Worm (Caenorhabditis elegans) whole organism, L4 larva: ENCODE data around the gene srw-77.
A peak's percentile ranks its signal among the peaks of the same experiment; 100 is the strongest.

ENCODE experiments used
- F26F4.8 ChIP-seq: fragments of 200-800 bp; sonication (Bioruptor generic); conservative IDR thresholded peaks from 2 replicates; pipeline ENCODE4 v1.3.6; 2022; ENCODE audit warnings: missing genetic modification characterization, missing compliant biosample characterization
- R02D3.7 ChIP-seq: fragments of 150-350 bp; sonication (generic microtip); optimal IDR thresholded peaks from 3 replicates; lab custom pipeline; 2014; ENCODE audit warnings: missing biosample characterization, missing genetic modification characterization
- Y5F2A.4 ChIP-seq: fragments of 200-800 bp; sonication (Bioruptor generic); optimal IDR thresholded peaks from 2 replicates; lab custom pipeline; 2018; ENCODE audit warnings: mild to moderate bottlenecking, missing genetic modification characterization, missing compliant biosample characterization
- Y75B8A.6 ChIP-seq: fragments of 200-800 bp; sonication (Bioruptor generic); IDR thresholded peaks from 2 replicates; pipeline ENCODE4 v1.3.6; 2022; ENCODE audit warnings: missing genetic modification reagents, missing genetic modification characterization, missing compliant biosample characterization
- aha-1 ChIP-seq: fragments of 150-350 bp; peaks from one replicate; lab custom pipeline; 2014; ENCODE audit warnings: missing biosample characterization, missing genetic modification characterization
- attf-4 ChIP-seq: sonication (generic microtip); optimal IDR thresholded peaks from 3 replicates; lab custom pipeline; 2017; ENCODE audit warnings: missing biosample characterization, missing genetic modification characterization
- ceh-44 ChIP-seq: fragments of 200-800 bp; sonication (Bioruptor generic); IDR thresholded peaks from 2 replicates; pipeline ENCODE4 v1.3.6; 2022; ENCODE audit warnings: missing genetic modification reagents, missing genetic modification characterization, missing compliant biosample characterization
- ceh-62 ChIP-seq: sonication (generic microtip); optimal IDR thresholded peaks from 2 replicates; lab custom pipeline; 2017; ENCODE audit warnings: missing biosample characterization, missing genetic modification characterization
- ceh-82 ChIP-seq: sonication (generic microtip); optimal IDR thresholded peaks from 2 replicates; lab custom pipeline; 2017; ENCODE audit warnings: missing biosample characterization, missing genetic modification characterization
- daf-12 ChIP-seq: fragments of 150-350 bp; optimal IDR thresholded peaks from 2 replicates; lab custom pipeline; 2014; ENCODE audit warnings: missing biosample characterization, missing genetic modification reagents, missing genetic modification characterization
- daf-19 ChIP-seq: fragments of 200-800 bp; sonication (Bioruptor generic); conservative IDR thresholded peaks from 2 replicates; pipeline ENCODE4 v1.3.6; 2022; ENCODE audit warnings: missing genetic modification characterization, missing compliant biosample characterization
- daf-8 ChIP-seq: fragments of 200-800 bp; sonication (Bioruptor generic); IDR thresholded peaks from 2 replicates; pipeline ENCODE4 v1.3.6; 2022; ENCODE audit warnings: missing genetic modification characterization, missing compliant biosample characterization
- lin-15B ChIP-seq: fragments of 150-350 bp; sonication (generic microtip); optimal IDR thresholded peaks from 3 replicates; lab custom pipeline; 2014; ENCODE audit warnings: missing biosample characterization, missing genetic modification characterization
- lin-39 ChIP-seq: fragments of 150-350 bp; optimal IDR thresholded peaks from 2 replicates; lab custom pipeline; 2014; ENCODE audit warnings: missing biosample characterization, missing genetic modification reagents, missing genetic modification characterization
- nhr-10 ChIP-seq: fragments of 150-350 bp; optimal IDR thresholded peaks from 2 replicates; lab custom pipeline; 2014; ENCODE audit warnings: missing biosample characterization, missing genetic modification characterization
- nhr-25 ChIP-seq: sonication (generic microtip); optimal IDR thresholded peaks from 2 replicates; lab custom pipeline; 2017; ENCODE audit warnings: missing genetic modification characterization, mild to moderate bottlenecking, missing compliant biosample characterization, antibody characterized with exemption, moderate library complexity, borderline replicate concordance; ENCODE audit not compliant: insufficient read depth
- nhr-48 ChIP-seq: sonication (generic microtip); optimal IDR thresholded peaks from 2 replicates; lab custom pipeline; 2016; ENCODE audit warnings: mild to moderate bottlenecking, missing genetic modification characterization, missing compliant biosample characterization
- nhr-6 ChIP-seq: fragments of 150-350 bp; optimal IDR thresholded peaks from 2 replicates; lab custom pipeline; 2014; ENCODE audit warnings: missing biosample characterization, missing genetic modification characterization
- php-3 ChIP-seq: fragments of 200-800 bp; sonication (Bioruptor generic); IDR thresholded peaks from 2 replicates; pipeline ENCODE4 v1.3.6; 2022; ENCODE audit warnings: missing genetic modification reagents, missing genetic modification characterization, missing compliant biosample characterization
- snpc-1.2 ChIP-seq: fragments of 200-800 bp; sonication (Bioruptor generic); IDR thresholded peaks from 2 replicates; pipeline ENCODE4 v1.3.6; 2022; ENCODE audit warnings: missing genetic modification reagents, missing genetic modification characterization, missing compliant biosample characterization
- spr-1 ChIP-seq: sonication (generic microtip); optimal IDR thresholded peaks from 2 replicates; lab custom pipeline; 2016; ENCODE audit warnings: mild to moderate bottlenecking, missing genetic modification characterization, missing compliant biosample characterization
- tra-1 ChIP-seq: fragments of 200-800 bp; sonication (Bioruptor generic); IDR thresholded peaks from 2 replicates; pipeline ENCODE4 v1.3.6; 2022; ENCODE audit warnings: missing genetic modification reagents, missing genetic modification characterization, missing compliant biosample characterization
- unc-130 ChIP-seq: sonication (generic microtip); optimal IDR thresholded peaks from 2 replicates; lab custom pipeline; 2016; ENCODE audit warnings: missing genetic modification reagents, missing genetic modification characterization, missing compliant biosample characterization
- unc-62 ChIP-seq, 3 experiments: fragments of 150-350 bp in 1 of 3; sonication (generic microtip); optimal IDR thresholded peaks in 2 of 3; peaks in 1 of 3; 1 replicate in 1 of 3; 2 replicates in 2 of 3; lab custom pipeline; 2014 to 2017; ENCODE audit warnings: missing biosample characterization in 3 of 3, missing genetic modification characterization in 3 of 3, missing genetic modification reagents in 3 of 3, missing genotype in 1 of 3
- vab-7 ChIP-seq: fragments of 200-800 bp; sonication (Bioruptor generic); IDR thresholded peaks from 2 replicates; pipeline ENCODE4 v1.3.6; 2022; ENCODE audit warnings: missing genetic modification reagents, missing genetic modification characterization, missing compliant biosample characterization
- zfp-3 ChIP-seq: fragments of 200-800 bp; sonication (Bioruptor generic); conservative IDR thresholded peaks from 2 replicates; pipeline ENCODE4 v1.3.6; 2022; ENCODE audit warnings: missing genetic modification reagents, missing genetic modification characterization, missing compliant biosample characterization
- zip-11 ChIP-seq: fragments of 200-800 bp; sonication (Bioruptor generic); IDR thresholded peaks from 2 replicates; pipeline ENCODE4 v1.3.6; 2022; ENCODE audit warnings: missing genetic modification characterization, missing compliant biosample characterization

The srw-77 gene

DNA sequence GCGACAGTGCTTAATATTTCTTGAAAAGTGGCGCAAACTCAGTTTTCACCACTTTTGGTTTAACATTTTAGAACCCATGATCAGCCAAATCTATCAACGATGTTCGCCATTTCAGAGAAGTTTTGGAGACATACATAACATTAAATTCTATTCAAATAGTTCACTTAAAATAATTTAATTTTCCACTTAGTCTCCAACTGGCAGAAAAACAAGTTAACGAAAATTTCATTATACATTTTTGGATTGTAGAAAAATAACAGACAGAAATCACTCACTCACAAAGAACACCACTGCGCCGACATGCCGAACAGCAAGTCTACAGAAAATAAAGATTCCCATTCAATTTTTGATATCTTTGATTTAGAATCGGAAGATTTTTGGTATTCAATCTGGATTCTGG lies 36.5 kb upstream of the srw-77 start, which contains the start of gene srw-44:
Gene srw-44 (plus strand): TSS at position 301 of the 400 bp plus-strand sequence.
- TF ChIP-seq nhr-48 (tag; lab: Kevin White, UChicago) (no peak), zip-11 (GFP tag; lab: Robert Waterston, UW) (no peak), unc-62 (GFP tag; optimal IDR thresholded peaks at IDR 0.05 in 1 of 2; lab: Kevin White, UChicago) (peak in 1 of 2 experiments; percentile 58), unc-62 (tag; optimal IDR thresholded peaks at IDR 0.05; lab: Kevin White, UChicago) (no peak), daf-8 (GFP tag; lab: Robert Waterston, UW) (no peak), zfp-3 (GFP tag; lab: Robert Waterston, UW) (no peak)

DNA sequence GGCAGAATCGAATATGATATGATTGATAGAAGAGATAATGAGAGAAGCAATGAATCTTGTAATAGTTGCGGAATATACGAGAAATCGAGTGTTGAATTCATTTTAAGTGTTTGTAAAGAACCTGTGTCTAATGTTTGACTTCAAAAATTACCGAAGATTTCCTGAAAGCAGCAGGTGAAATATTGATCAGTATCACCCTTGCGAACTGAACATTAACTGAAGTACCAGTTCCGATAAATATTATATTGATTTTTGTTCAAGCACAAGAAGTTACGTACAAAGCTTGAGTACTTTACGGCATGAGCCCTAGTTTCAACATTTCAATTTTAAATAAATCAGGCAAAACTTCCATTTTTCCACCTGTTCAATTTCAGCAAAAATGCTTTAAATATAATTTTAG lies 35.8 kb upstream of the srw-77 start, which contains the start of gene srz-103:
Gene srz-103 (minus strand): TSS at position 101 of the 400 bp plus-strand sequence.
- no peak for TF ChIP-seq spr-1 (tag; lab: Kevin White, UChicago)
- no peak for TF ChIP-seq php-3 (GFP tag; lab: Robert Waterston, UW)
- TF ChIP-seq daf-12 (tag; lab: Kevin White, UChicago) = no peak
- TF ChIP-seq lin-15B (tag; lab: Kevin White, UChicago) = no peak

DNA sequence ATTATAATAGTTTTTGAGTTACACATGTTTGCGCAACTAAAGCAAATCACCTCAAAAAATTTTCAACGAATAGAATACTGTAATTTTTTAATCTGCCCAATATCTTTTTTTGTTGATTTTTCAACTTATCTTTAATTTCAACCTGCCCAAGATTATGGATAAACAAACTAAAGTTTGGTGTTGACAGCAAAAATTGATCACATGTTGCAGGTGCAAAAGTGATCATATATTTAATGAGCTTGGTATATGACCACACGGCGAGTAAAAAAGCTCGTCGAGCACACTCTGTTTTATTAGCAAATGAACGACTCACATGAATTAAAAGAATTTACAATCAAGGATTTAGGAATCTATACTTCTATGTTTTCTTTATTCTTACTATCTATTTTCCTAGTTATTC lies 32.1 kb upstream of the srw-77 start, which contains the start of gene srz-1:
Gene srz-1 (plus strand): TSS at position 301 of the 400 bp plus-strand sequence.
- TF ChIP-seq ceh-62 (tag; lab: Kevin White, UChicago) (no peak), ceh-82 (tag; lab: Kevin White, UChicago) (no peak), vab-7 (GFP tag; lab: Robert Waterston, UW) (no peak), attf-4 (tag; lab: Kevin White, UChicago) (no peak), daf-19 (GFP tag; lab: Robert Waterston, UW) (no peak), Y5F2A.4 (no peak), R02D3.7 (tag; lab: Kevin White, UChicago) (no peak)

DNA sequence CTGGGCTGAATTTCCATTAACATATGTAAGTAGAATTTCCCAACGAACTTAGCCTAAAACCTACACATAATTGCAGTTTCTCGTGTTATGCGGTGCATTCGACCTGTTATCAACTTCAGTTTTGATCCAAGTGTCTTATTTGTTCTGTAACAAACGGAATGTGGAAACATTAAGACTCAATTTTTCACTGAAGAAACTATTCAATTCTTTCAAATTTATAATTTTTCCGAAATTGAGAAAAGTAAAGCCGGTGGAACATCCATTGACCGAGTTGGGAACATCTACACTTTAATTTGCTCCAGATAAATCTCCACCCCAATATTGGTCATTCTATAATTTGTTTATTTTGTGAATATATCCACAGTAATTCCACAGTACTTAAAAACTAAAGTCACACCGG lies 30.9 kb upstream of the srw-77 start:
- TF ChIP-seq unc-62 (GFP tag; optimal IDR thresholded peaks at IDR 0.05 in 1 of 2; lab: Kevin White, UChicago) (peak in 1 of 2 experiments; percentile 80), unc-62 (tag; optimal IDR thresholded peaks at IDR 0.05; lab: Kevin White, UChicago) (no peak), lin-39 (no peak), snpc-1.2 (no peak), aha-1 (tag; lab: Kevin White, UChicago) (peak; percentile 91)

DNA sequence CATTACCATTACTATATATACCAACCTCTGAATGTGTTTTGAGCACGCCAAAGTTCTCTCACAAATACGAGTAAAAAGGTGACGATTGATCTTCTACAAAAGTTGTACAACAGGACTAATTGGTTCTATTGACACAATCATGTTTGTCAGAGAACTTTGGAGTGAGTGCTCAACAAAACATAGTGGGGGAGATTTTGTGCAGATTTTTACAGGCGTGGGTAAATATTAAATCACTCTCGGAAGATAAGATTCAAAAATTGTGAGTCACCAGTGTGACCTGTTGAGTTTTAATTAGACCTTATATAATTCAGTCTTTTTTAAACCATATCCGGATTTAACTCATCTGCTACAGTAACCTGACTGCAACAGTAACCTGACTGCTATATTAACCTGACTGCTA lies 28.7 kb upstream of the srw-77 start, which contains the start of gene F14F8.8:
Gene F14F8.8 (minus strand): TSS at position 101 of the 400 bp plus-strand sequence.
- TF ChIP-seq unc-130 (no peak), Y75B8A.6 (GFP tag; lab: Robert Waterston, UW) (no peak), tra-1 (GFP tag; lab: Robert Waterston, UW) (no peak), ceh-44 (no peak), nhr-6 (tag; lab: Kevin White, UChicago) (no peak), F26F4.8 (no peak), nhr-25 (tag; lab: Kevin White, UChicago) (no peak)

DNA sequence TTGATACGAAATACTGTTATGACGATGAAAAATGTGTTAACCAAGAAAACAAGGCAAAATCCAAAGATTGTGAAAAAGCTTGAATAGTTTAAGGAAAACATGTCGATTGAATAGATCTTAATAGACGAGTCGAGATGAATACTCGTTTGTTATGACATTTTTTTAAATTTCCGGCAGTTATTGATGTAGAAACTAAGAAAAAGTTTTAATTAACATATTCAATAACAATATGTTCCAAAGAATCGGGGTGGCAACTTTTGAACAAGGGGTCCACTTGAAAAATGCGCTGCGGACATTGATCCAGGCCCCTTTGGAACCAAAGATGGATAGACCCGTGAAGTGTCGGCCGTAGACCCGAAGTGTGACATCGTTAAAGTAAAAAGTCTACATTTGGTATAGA lies 27.7 kb upstream of the srw-77 start, which contains the start of gene str-61:
Gene str-61 (minus strand): TSS at position 101 of the 400 bp plus-strand sequence.
- TF ChIP-seq aha-1 (tag; lab: Kevin White, UChicago) = peak; percentile 6
- TF ChIP-seq nhr-10 = no peak

DNA sequence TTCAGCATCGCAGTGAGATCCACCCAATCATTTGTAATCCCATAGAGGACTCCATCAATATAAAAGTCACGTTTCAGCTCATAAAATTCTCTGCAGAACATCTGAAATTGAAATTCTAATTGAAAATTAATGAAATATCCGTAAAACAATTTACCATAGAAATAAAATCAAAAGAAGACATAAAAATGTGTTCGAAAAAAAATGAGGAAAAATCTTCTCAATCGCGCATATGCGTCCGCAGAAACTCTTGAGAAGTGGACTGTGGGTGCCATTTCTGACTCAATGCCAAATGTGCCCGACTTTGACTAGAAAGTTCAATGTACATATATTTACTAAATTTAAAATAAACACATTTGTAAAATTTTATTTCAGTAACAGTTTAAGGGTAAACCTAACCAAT lies 25.0 kb upstream of the srw-77 start, which contains the start of gene F14F8.9:
Gene F14F8.9 (minus strand): TSS at position 101 of the 400 bp plus-strand sequence.
- TF ChIP-seq daf-8 (GFP tag; lab: Robert Waterston, UW) (no peak), daf-12 (tag; lab: Kevin White, UChicago) (no peak)
- TF ChIP-seq, all 104 proteins: peak for 0
